Fruit fly (Drosophila melanogaster): ENCODE data around the gene nej.

Gene nej

DNA sequence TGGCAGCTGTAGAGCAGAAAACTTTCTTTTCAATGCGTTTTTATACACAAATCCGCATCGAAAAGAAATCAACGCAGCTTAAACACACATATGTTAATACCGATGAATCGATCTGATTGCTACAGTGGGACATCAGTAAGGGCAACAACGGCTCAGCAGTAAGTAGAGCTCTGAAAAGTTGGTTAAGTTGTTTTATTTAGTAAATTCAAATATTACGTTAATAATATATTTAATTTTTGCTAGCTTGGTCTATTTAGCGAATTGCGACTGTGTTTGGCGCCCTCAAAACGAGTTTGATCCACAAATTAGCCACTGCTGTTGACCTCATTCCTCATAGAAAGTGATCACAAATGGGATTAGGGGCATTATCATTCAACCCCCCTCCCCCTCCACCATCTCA, 34.9 kb downstream of the nej start (continued):
- TF ChIP-seq CG4282 (GFP tag; optimal IDR thresholded peaks at IDR 0.05) (no peak), tgo (GFP tag; IDR thresholded peaks at IDR 0.05) (peak; percentile 43; the same call in 2 of the 3 replicates), CG2129 (GFP tag; IDR thresholded peaks at IDR 0.05; ENCODE audit: partially characterized antibody) (no peak), Dbx (GFP tag; IDR thresholded peaks at IDR 0.05) (no peak), Pdp1 (GFP tag; optimal IDR thresholded peaks at IDR 0.05) (no peak), cato (GFP tag; optimal IDR thresholded peaks at IDR 0.05; ENCODE audit: borderline replicate concordance) (peak; percentile 1), CG9876 (GFP tag; optimal IDR thresholded peaks at IDR 0.05) (no peak), lov (optimal IDR thresholded peaks at IDR 0.05) (no peak), lov (GFP tag; IDR thresholded peaks at IDR 0.05) (no peak), chif (GFP tag; optimal IDR thresholded peaks at IDR 0.05) (peak in 1 of 2 experiments; percentile 1), B-H1 (GFP tag; IDR thresholded peaks at IDR 0.05) (no peak), bbx (GFP tag; IDR thresholded peaks at IDR 0.05; ENCODE audit: partially characterized antibody) (no peak), D19A (tag; optimal IDR thresholded peaks at IDR 0.05) (peak; percentile 46), CG12942 (GFP tag; optimal IDR thresholded peaks at IDR 0.05) (no peak), CG1233 (GFP tag; optimal IDR thresholded peaks at IDR 0.05) (peak; percentile 52), trem (tag; optimal IDR thresholded peaks at IDR 0.05) (peak; percentile 0), CG10979 (tag; optimal IDR thresholded peaks at IDR 0.05) (peak; percentile 61), her (GFP tag; optimal IDR thresholded peaks at IDR 0.05) (no peak), Dad (GFP tag; optimal IDR thresholded peaks at IDR 0.05) (no peak), CG6254 (GFP tag; optimal IDR thresholded peaks at IDR 0.05) (no peak), Nf-YB (GFP tag; optimal IDR thresholded peaks at IDR 0.05) (no peak), CG9727 (GFP tag; optimal IDR thresholded peaks at IDR 0.05) (peak; percentile 3), slp2 (GFP tag; optimal IDR thresholded peaks at IDR 0.05) (no peak), twi (tag; optimal IDR thresholded peaks at IDR 0.05) (no peak), CG4617 (GFP tag; optimal IDR thresholded peaks at IDR 0.05; ENCODE audit: borderline replicate concordance) (no peak), Med (GFP tag) (peak; percentile 84), CG1792 (GFP tag; optimal IDR thresholded peaks at IDR 0.05) (no peak), CG11560 (tag; IDR thresholded peaks at IDR 0.05) (no peak), bcd (GFP tag; optimal IDR thresholded peaks at IDR 0.05) (peak; percentile 57), CG17186 (GFP tag; optimal IDR thresholded peaks at IDR 0.05) (no peak), CG10462 (GFP tag; optimal IDR thresholded peaks at IDR 0.05) (peak; percentile 16), sisA (GFP tag; IDR thresholded peaks at IDR 0.05) (peak; percentile 82), H2.0 (GFP tag; IDR thresholded peaks at IDR 0.05) (peak; percentile 51; the same call in 1 of the 2 replicates), Hr3 (GFP tag; optimal IDR thresholded peaks at IDR 0.05) (peak; percentile 40), CG18619 (GFP tag; optimal IDR thresholded peaks at IDR 0.05) (no peak), grn (GFP tag; optimal IDR thresholded peaks at IDR 0.05) (no peak), CG33213 (GFP tag; optimal IDR thresholded peaks at IDR 0.05) (no peak), Ravus (GFP tag; IDR thresholded peaks at IDR 0.05) (no peak), rib (GFP tag; IDR thresholded peaks at IDR 0.05) (no peak), Hr78 (GFP tag; optimal IDR thresholded peaks at IDR 0.05) (peak in 1 of 2 experiments; percentile 36), CG17568 (GFP tag; optimal IDR thresholded peaks at IDR 0.05) (peak; percentile 2), gcm (GFP tag; optimal IDR thresholded peaks at IDR 0.05) (no peak), Ets97D (GFP tag; optimal IDR thresholded peaks at IDR 0.05) (no peak), row (GFP tag; IDR thresholded peaks at IDR 0.05) (peak; percentile 62), CG3726 (GFP tag; IDR thresholded peaks at IDR 0.05) (0 out of 3 replicates have a peak, but pooled peaks have one; percentile 13), CG2199 (GFP tag; IDR thresholded peaks at IDR 0.05) (no peak), MESR4 (GFP tag; optimal IDR thresholded peaks at IDR 0.05) (no peak), CG11723 (GFP tag; optimal IDR thresholded peaks at IDR 0.05) (peak; percentile 7), Sin3A (optimal IDR thresholded peaks at IDR 0.05) (no peak), Ada2b (GFP tag; IDR thresholded peaks at IDR 0.05) (peak; percentile 49; the same call in 1 of the 2 replicates), Camta (GFP tag; optimal IDR thresholded peaks at IDR 0.05) (no peak), amos (GFP tag; IDR thresholded peaks at IDR 0.05; ENCODE audit: partially characterized antibody) (no peak)

Data from whole organism, embryonic.